Worm (Caenorhabditis elegans): ENCODE measurements around the gene Y55D5A.3.

Y55D5A.3 gene

ce11 chrIII:2989957-2990356 is 14.4 kb upstream of the Y55D5A.3 start, which contains the start of gene Y55D5A.4:
Gene Y55D5A.4, minus strand, starts transcription at chrIII:2990057.
- TF ChIP-seq elt-2 (tag; optimal IDR thresholded peaks at IDR 0.05) (no peak), mdl-1 (tag; optimal IDR thresholded peaks at IDR 0.05) (no peak), nhr-11 (tag; optimal IDR thresholded peaks at IDR 0.05) (no peak), fos-1 (tag; optimal IDR thresholded peaks at IDR 0.05) (no peak), elt-1 (tag; optimal IDR thresholded peaks at IDR 0.05) (no peak), zag-1 (tag; optimal IDR thresholded peaks at IDR 0.05) (no peak), hmg-11 (tag; optimal IDR thresholded peaks at IDR 0.05) (no peak), egl-27 (tag; optimal IDR thresholded peaks at IDR 0.05) (no peak), ceh-9 (tag; optimal IDR thresholded peaks at IDR 0.05) (no peak)

ce11 chrIII:2983044-2983443 is 7.5 kb upstream of the Y55D5A.3 start:
- TF ChIP-seq lin-39 (tag; optimal IDR thresholded peaks at IDR 0.05) (no peak), nhr-77 (tag; optimal IDR thresholded peaks at IDR 0.05) (no peak), nhr-12 (tag; optimal IDR thresholded peaks at IDR 0.05) (no peak), aly-2 (tag; optimal IDR thresholded peaks at IDR 0.05) (no peak), lin-15B (tag; optimal IDR thresholded peaks at IDR 0.05) (no peak), nhr-43 (tag; optimal IDR thresholded peaks at IDR 0.05; ENCODE audit: poor library complexity, severe bottlenecking) (no peak), elt-1 (tag; optimal IDR thresholded peaks at IDR 0.05) (no peak), elt-3 (tag; optimal IDR thresholded peaks at IDR 0.05) (no peak), zag-1 (tag; optimal IDR thresholded peaks at IDR 0.05) (no peak), ceh-16 (tag; optimal IDR thresholded peaks at IDR 0.05) (no peak), mdl-1 (tag; optimal IDR thresholded peaks at IDR 0.05) (no peak), ZK546.5 (tag; optimal IDR thresholded peaks at IDR 0.05) (no peak), unc-62 (GFP tag; optimal IDR thresholded peaks at IDR 0.05) (no peak)

- TF ChIP-seq daf-12 (tag; optimal IDR thresholded peaks at IDR 0.05) = no peak
- peak; percentile 19 for TF ChIP-seq pha-4 (tag; optimal IDR thresholded peaks at IDR 0.05)
These were observed 6.5 kb upstream of the Y55D5A.3 start, which contains the start of gene Y55D5A.1 for ce11 chrIII:2982109-2982508. Gene Y55D5A.1, plus strand, starts transcription at chrIII:2982409.

- TF ChIP-seq pqm-1 (tag; optimal IDR thresholded peaks at IDR 0.05) (no peak), nhr-77 (tag; optimal IDR thresholded peaks at IDR 0.05) (no peak), elt-2 (tag; optimal IDR thresholded peaks at IDR 0.05) (peak; percentile 55)
These were observed 5.3 kb upstream of the Y55D5A.3 start for ce11 chrIII:2980927-2981326.

- no peak for TF ChIP-seq R02D3.7 (tag; optimal IDR thresholded peaks at IDR 0.05)
- no peak for TF ChIP-seq jun-1 (tag; optimal IDR thresholded peaks at IDR 0.05)
- TF ChIP-seq tbx-2 (tag; optimal IDR thresholded peaks at IDR 0.05) = no peak
- TF ChIP-seq nhr-43 (tag; optimal IDR thresholded peaks at IDR 0.05; ENCODE audit: poor library complexity, severe bottlenecking) = no peak
- TF ChIP-seq pha-4 (tag; optimal IDR thresholded peaks at IDR 0.05) = no peak
- TF ChIP-seq ceh-82 (tag; optimal IDR thresholded peaks at IDR 0.05) = no peak
- no peak for TF ChIP-seq hmg-11 (tag; optimal IDR thresholded peaks at IDR 0.05)
- no peak for TF ChIP-seq fkh-10 (GFP tag; optimal IDR thresholded peaks at IDR 0.05)
- no peak for TF ChIP-seq unc-39 (tag; optimal IDR thresholded peaks at IDR 0.05)
- no peak for TF ChIP-seq elt-3 (tag; optimal IDR thresholded peaks at IDR 0.05)
- TF ChIP-seq nhr-77 (tag; optimal IDR thresholded peaks at IDR 0.05) = no peak
- TF ChIP-seq ceh-28 (tag; optimal IDR thresholded peaks at IDR 0.05) = no peak
- TF ChIP-seq nhr-25 (tag; optimal IDR thresholded peaks at IDR 0.05) = no peak
- TF ChIP-seq lsy-12 (tag; optimal IDR thresholded peaks at IDR 0.05) = no peak
These were observed 587 bp upstream of the Y55D5A.3 start for ce11 chrIII:2976176-2976575.

ce11 chrIII:2972977-2973376 is 2.6 kb downstream of the Y55D5A.3 start:
- TF ChIP-seq pha-4 (tag; optimal IDR thresholded peaks at IDR 0.05) = no peak
- TF ChIP-seq nfya-1 (tag; optimal IDR thresholded peaks at IDR 0.05; ENCODE audit: insufficient read depth) = no peak
- no peak for TF ChIP-seq lin-15B (tag; optimal IDR thresholded peaks at IDR 0.05)
- peak; percentile 56 for TF ChIP-seq elt-1 (tag; optimal IDR thresholded peaks at IDR 0.05)
- TF ChIP-seq egl-27 (tag; optimal IDR thresholded peaks at IDR 0.05) = no peak

Data from whole organism, L3 larva.